Worm (Caenorhabditis elegans) whole organism, L1 larva: ENCODE data around the gene R74.2.

Experiments
- ces-1 ChIP-seq: fragments of 150-350 bp; optimal IDR thresholded peaks from 2 replicates; lab custom pipeline; 2014; ENCODE audit warnings: missing biosample characterization, missing genetic modification reagents, missing genetic modification characterization
- elt-2 ChIP-seq: sonication (generic microtip); optimal IDR thresholded peaks from 2 replicates; lab custom pipeline; 2016; ENCODE audit warnings: missing genetic modification characterization, mild to moderate bottlenecking, inconsistent platforms, missing compliant biosample characterization, missing genetic modification reagents
- fkh-4 ChIP-seq: sonication (generic microtip); optimal IDR thresholded peaks from 2 replicates; lab custom pipeline; 2016; ENCODE audit warnings: missing compliant biosample characterization, missing genetic modification characterization, borderline replicate concordance
- mdl-1 ChIP-seq, 2 experiments: fragments of 150-350 bp; optimal IDR thresholded peaks; 2 replicates each; lab custom pipeline; 2014 to 2017; ENCODE audit warnings: missing biosample characterization in 2 of 2, missing genetic modification characterization in 2 of 2, inconsistent platforms in 1 of 2
- nhr-77 ChIP-seq: fragments of 150-350 bp; optimal IDR thresholded peaks from 2 replicates; lab custom pipeline; 2014; ENCODE audit warnings: missing biosample characterization, missing genetic modification characterization
- skn-1 ChIP-seq: fragments of 150-350 bp; optimal IDR thresholded peaks from 2 replicates; lab custom pipeline; 2014; ENCODE audit warnings: missing biosample characterization, missing genetic modification characterization
- snpc-4 ChIP-seq: fragments of 150-350 bp; optimal IDR thresholded peaks from 2 replicates; lab custom pipeline; 2014; ENCODE audit warnings: missing biosample characterization, missing genetic modification characterization
- sup-37 ChIP-seq: fragments of 200-800 bp; sonication (Bioruptor generic); optimal IDR thresholded peaks from 2 replicates; lab custom pipeline; 2018; ENCODE audit warnings: mild to moderate bottlenecking, missing genetic modification characterization, missing compliant biosample characterization
- tlp-1 ChIP-seq: fragments of 150-350 bp; optimal IDR thresholded peaks from 2 replicates; lab custom pipeline; 2014; ENCODE audit warnings: missing biosample characterization, missing genetic modification characterization
- unc-62 ChIP-seq: fragments of 150-350 bp; optimal IDR thresholded peaks from 2 replicates; lab custom pipeline; 2014; ENCODE audit warnings: missing biosample characterization, missing genetic modification reagents, missing genetic modification characterization
- ztf-11 ChIP-seq, 2 experiments: sonication (generic microtip); optimal IDR thresholded peaks; 2 replicates each; lab custom pipeline; 2016 to 2017; ENCODE audit warnings: missing genetic modification characterization in 2 of 2, missing biosample characterization in 1 of 2, missing compliant biosample characterization in 1 of 2

ce11 chrIII:4186751-4187309, 1.1 kb upstream of the R74.2 start, which contains the start of gene lars-1:
- TF ChIP-seq ces-1, result no peak
- no peak for TF ChIP-seq skn-1
- TF ChIP-seq elt-2 (tag; lab: Kevin White, UChicago), result no peak
- no peak for TF ChIP-seq nhr-77 (tag; lab: Kevin White, UChicago)
- TF ChIP-seq unc-62 (GFP tag; lab: Kevin White, UChicago), result no peak
- no peak for TF ChIP-seq fkh-4 (tag; lab: Kevin White, UChicago)
- no peak for TF ChIP-seq snpc-4 (tag; lab: Kevin White, UChicago)
- TF ChIP-seq tlp-1 (tag; lab: Kevin White, UChicago), result no peak
- no peak for TF ChIP-seq sup-37 (GFP tag; lab: Kevin White, UChicago)
- TF ChIP-seq ztf-11 (tag; optimal IDR thresholded peaks at IDR 0.05; lab: Kevin White, UChicago), result no peak
- TF ChIP-seq mdl-1 (tag; optimal IDR thresholded peaks at IDR 0.05; lab: Kevin White, UChicago), result no peak
